Fruit fly (Drosophila melanogaster) ovary, adult (tissue): ENCODE measurements around the gene if.

Experiments
- CG17801 ChIP-seq: fragments of 200-800 bp; optimal IDR thresholded peaks from 2 replicates; lab custom pipeline; 2019; ENCODE audit warnings: missing biosample characterization, mild to moderate bottlenecking, missing genetic modification characterization, moderate library complexity; ENCODE audit not compliant: partially characterized antibody

if gene

dm6 chrX:16747467-16747866 is 35.8 kb downstream of the if start:
- peak; percentile 19 for TF ChIP-seq CG17801 (GFP tag; lab: Kevin White, UChicago)

dm6 chrX:16746824-16747223 is 36.4 kb downstream of the if start:
- TF ChIP-seq CG17801 (GFP tag; lab: Kevin White, UChicago): no peak

- TF ChIP-seq CG17801 (GFP tag; lab: Kevin White, UChicago): no peak
Observed at dm6 chrX:16745942-16746341, 37.3 kb downstream of the if start.

DNA sequence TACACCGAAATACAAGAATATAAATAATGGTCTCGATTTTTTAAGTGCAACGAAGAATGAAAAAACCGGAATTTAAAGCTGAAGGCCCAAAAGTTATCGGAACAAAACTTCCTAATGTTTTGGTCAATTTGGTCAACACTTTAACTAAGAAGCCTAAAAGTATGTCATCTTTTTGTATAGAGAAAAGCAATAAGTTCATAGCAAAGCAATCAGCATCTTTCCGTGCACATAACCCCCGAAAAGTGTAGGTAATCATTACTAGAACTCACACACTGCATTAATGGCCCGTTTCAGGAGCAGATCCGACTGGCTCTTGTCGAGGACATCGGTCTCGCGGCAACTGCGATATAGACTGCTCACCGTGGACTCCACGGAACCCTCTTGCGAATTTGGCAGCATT is 38.9 kb downstream of the if start:
- TF ChIP-seq CG17801 (GFP tag; lab: Kevin White, UChicago): no peak

- TF ChIP-seq CG17801 (GFP tag; lab: Kevin White, UChicago): no peak
Observed at dm6 chrX:16742547-16742946, 40.7 kb downstream of the if start, which contains the start of gene Twdlalpha. Twdlalpha (plus strand) TSS chrX:16742847.

- TF ChIP-seq CG17801 (GFP tag; lab: Kevin White, UChicago): no peak
Observed at dm6 chrX:16740606-16741005, 42.6 kb downstream of the if start, which contains the start of gene CG32568. CG32568 (plus strand) TSS chrX:16740906.

DNA sequence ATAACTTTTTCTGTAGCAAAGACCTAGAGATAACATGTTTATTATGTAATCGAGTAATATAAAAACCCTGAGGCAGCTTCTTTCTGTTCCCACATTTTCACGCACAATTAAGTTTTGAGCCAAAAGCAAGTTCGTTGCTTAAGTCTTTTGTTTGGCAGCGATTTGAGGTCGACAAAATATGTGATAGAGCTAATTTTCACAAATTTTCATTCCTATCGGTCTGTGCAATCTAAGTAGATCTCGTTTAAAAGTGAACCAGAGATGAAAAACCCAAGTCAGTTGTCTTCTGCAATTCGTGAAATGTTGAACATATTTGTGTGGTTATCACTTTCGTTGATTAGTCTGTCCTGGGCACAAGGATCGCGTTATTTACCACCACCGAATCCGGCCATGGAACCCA is 45.4 kb downstream of the if start, which contains the start of gene TwdlZ:
Gene TwdlZ (plus strand): TSS at position 301 of the 400 bp plus-strand sequence.
- no peak for TF ChIP-seq CG17801 (GFP tag; lab: Kevin White, UChicago)

- no peak for TF ChIP-seq CG17801 (GFP tag; lab: Kevin White, UChicago)
Observed at dm6 chrX:16736180-16736579, 47.1 kb downstream of the if start.

DNA sequence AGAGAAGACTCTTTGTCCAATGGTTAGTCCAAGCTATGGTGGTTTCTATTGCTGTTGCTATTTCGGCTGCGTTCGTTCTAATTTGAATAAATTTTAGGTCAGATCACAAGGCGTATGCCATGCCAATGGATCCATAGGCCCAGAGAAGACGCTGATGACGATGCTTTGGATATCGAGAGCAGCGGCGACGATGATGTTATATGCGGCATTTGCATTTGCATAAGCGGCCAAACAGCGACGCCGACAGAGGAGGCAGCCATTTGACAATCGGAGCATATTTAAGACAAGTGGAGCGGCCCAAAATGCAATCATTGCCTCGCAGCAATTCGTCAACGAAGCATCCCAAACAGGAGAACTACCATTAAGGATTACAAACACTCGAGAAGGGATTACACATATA is 48.6 kb downstream of the if start, which contains the start of gene TwdlY:
Gene TwdlY (plus strand): TSS at position 301 of the 400 bp plus-strand sequence.
- TF ChIP-seq CG17801 (GFP tag; lab: Kevin White, UChicago): no peak

dm6 chrX:16733244-16733643 is 50.0 kb downstream of the if start:
- no peak for TF ChIP-seq CG17801 (GFP tag; lab: Kevin White, UChicago)

- no peak for TF ChIP-seq CG17801 (GFP tag; lab: Kevin White, UChicago)
Observed at dm6 chrX:16730791-16731190, 52.4 kb downstream of the if start, which contains the start of gene TwdlX. TwdlX (plus strand) TSS chrX:16731091.

DNA sequence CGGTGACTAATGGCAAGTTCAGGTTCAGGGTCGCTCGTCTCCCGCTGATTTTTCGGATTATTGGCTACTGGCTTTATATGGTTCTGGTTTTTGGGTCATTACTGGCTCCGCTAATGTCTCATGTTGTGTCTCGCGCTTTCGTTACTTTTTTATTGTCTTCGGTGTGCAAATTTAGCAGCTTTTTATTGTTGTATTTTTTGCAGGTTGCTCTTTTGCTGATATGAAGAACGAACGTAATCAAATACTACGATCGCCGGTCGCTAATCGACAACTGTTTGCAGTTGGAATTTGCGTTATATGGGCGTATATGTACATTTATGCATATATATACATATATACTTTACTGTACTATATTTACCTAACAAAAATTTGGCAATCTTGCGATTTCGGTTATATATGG is 58.7 kb downstream of the if start:
- peak; percentile 20 for TF ChIP-seq CG17801 (GFP tag; lab: Kevin White, UChicago)

- peak; percentile 38 for TF ChIP-seq CG17801 (GFP tag; lab: Kevin White, UChicago)
Observed at dm6 chrX:16723203-16724173, 59.7 kb downstream of the if start.

- TF ChIP-seq CG17801 (GFP tag; lab: Kevin White, UChicago): peak; percentile 9
Observed at dm6 chrX:16721168-16721567, 62.1 kb downstream of the if start, which contains the start of the genes CG32572 and CG34325. CG32572 (plus strand) TSS chrX:16721183. CG34325 (minus strand) TSS chrX:16721411.

DNA sequence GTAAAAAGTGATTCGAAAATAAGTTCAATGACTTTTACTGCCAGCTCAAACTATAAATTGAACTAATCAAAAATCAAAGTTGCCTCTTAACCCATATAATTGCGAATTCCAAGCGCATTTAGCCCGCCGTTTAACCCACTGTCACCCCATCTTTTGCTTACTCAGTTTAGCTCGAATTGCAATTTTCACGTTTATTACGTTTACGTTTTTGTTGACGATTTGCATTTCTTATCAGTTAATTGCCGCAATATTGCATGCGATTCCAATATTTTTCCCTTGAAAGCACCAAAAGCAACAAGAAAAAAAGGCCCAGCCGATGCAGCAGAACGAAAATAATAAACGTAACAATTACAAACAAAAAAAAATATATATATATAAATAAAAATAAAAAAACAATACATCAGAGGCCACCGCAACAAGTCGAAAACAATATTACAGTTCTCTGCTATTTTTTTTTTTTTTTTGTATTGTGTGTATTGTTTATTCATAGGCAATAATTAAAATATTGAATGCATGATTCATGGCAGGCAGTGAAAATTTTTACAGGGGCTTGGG is 65.0 kb downstream of the if start:
- TF ChIP-seq CG17801 (GFP tag; lab: Kevin White, UChicago): peak; percentile 70
